Worm (Caenorhabditis elegans): ENCODE data around the gene Y48E1C.2.

DNA sequence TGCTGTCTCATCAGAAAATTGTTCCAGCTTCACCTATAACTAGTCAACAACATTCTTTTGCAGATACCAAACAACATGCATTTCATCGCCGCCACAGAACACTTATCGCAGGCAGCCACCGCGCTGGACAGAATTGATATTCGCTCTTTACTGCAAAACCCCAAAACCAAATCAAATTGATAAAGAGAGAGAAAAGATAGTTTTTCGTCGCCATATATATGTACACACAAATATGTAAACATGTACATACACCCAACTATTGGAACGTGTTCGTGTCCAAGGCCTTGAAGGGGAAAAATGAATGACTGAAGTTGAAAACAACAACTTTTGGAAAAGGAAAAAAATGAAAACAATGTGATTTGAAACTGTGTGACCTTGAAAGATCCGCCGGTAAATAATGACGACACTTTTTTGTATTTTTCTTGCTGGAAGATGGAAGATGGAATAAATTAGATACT is 41.1 kb downstream of the Y48E1C.2 start:
- TF ChIP-seq egl-27 (tag; optimal IDR thresholded peaks at IDR 0.05) (no peak), fkh-8 (tag; optimal IDR thresholded peaks at IDR 0.05) (no peak), ceh-90 (tag; optimal IDR thresholded peaks at IDR 0.05) (no peak), ztf-11 (tag; optimal IDR thresholded peaks at IDR 0.05) (no peak), snpc-4 (tag; optimal IDR thresholded peaks at IDR 0.05) (no peak), ceh-8 (GFP tag; optimal IDR thresholded peaks at IDR 0.05) (no peak), lsy-2 (tag; optimal IDR thresholded peaks at IDR 0.05) (peak in 1 of 2 experiments; percentile 0)

Data from whole organism, L1 larva.